Worm (Caenorhabditis elegans): ENCODE data around the gene lgc-4.

The lgc-4 gene

ce11 chrX:9237708-9238107, 4.3 kb downstream of the lgc-4 start (continued):
- peak; percentile 50; the same call in 1 of the 2 replicates for TF ChIP-seq mcd-1 (GFP tag; IDR thresholded peaks at IDR 0.05)
- TF ChIP-seq ama-1 (optimal IDR thresholded peaks at IDR 0.05): no peak
- TF ChIP-seq ama-1 (GFP tag; optimal IDR thresholded peaks at IDR 0.05): peak in 1 of 2 experiments; percentile 48
- no peak for TF ChIP-seq atf-7 (tag; optimal IDR thresholded peaks at IDR 0.05)
- TF ChIP-seq hrde-1 (tag; optimal IDR thresholded peaks at IDR 0.05; ENCODE audit: borderline replicate concordance): peak; percentile 59
- peak in 1 of 2 experiments; percentile 6 for TF ChIP-seq let-607 (tag; optimal IDR thresholded peaks at IDR 0.05)
- no peak for TF ChIP-seq repo-1 (tag; optimal IDR thresholded peaks at IDR 0.05)
- TF ChIP-seq Y95B8A.8 (GFP tag; IDR thresholded peaks at IDR 0.05): no peak
- peak; percentile 6 for TF ChIP-seq athp-1 (tag; optimal IDR thresholded peaks at IDR 0.05)
- peak; percentile 45 for TF ChIP-seq B0035.1 (tag; optimal IDR thresholded peaks at IDR 0.05)
- peak; percentile 39 for TF ChIP-seq chd-7 (tag; optimal IDR thresholded peaks at IDR 0.05)
- TF ChIP-seq nhr-80 (tag; optimal IDR thresholded peaks at IDR 0.05): no peak
- TF ChIP-seq snpc-1.1 (tag; optimal IDR thresholded peaks at IDR 0.05; ENCODE audit: insufficient read depth): peak; percentile 10
- no peak for TF ChIP-seq Y53G8AR.9 (GFP tag; conservative IDR thresholded peaks at IDR 0.05)
- TF ChIP-seq mes-4 (tag; optimal IDR thresholded peaks at IDR 0.05): peak; percentile 82
- no peak for TF ChIP-seq C17E4.6 (GFP tag; IDR thresholded peaks at IDR 0.05)
- no peak for TF ChIP-seq efl-1 (GFP tag; optimal IDR thresholded peaks at IDR 0.05)
- TF ChIP-seq ceh-27 (GFP tag; optimal IDR thresholded peaks at IDR 0.05): peak; percentile 21
- TF ChIP-seq Y56A3A.18 (GFP tag; IDR thresholded peaks at IDR 0.05): peak; percentile 51; the same call in 1 of the 2 replicates
- TF ChIP-seq rpc-1 (optimal IDR thresholded peaks at IDR 0.05): peak; percentile 90
- peak; percentile 97 for TF ChIP-seq rpc-1 (tag; optimal IDR thresholded peaks at IDR 0.05)
- peak; percentile 78 for TF ChIP-seq B0261.1 (tag; optimal IDR thresholded peaks at IDR 0.05)
- TF ChIP-seq F57C9.4 (tag; optimal IDR thresholded peaks at IDR 0.05): no peak
- TF ChIP-seq madf-10 (tag; optimal IDR thresholded peaks at IDR 0.05): peak; percentile 30
- peak; percentile 57 for TF ChIP-seq snpc-3.4 (tag; optimal IDR thresholded peaks at IDR 0.05)
- peak; percentile 53 for TF ChIP-seq F49E8.2 (tag; optimal IDR thresholded peaks at IDR 0.05; ENCODE audit: insufficient read depth)
- TF ChIP-seq madf-6 (GFP tag; IDR thresholded peaks at IDR 0.05): no peak; the same call in 1 of the 2 replicates
- TF ChIP-seq B0336.3 (GFP tag; IDR thresholded peaks at IDR 0.05): no peak
- peak; percentile 67 for TF ChIP-seq D2030.7 (GFP tag; IDR thresholded peaks at IDR 0.05)
- TF ChIP-seq zim-3 (tag; optimal IDR thresholded peaks at IDR 0.05): peak; percentile 37
- peak; percentile 93 for TF ChIP-seq die-1 (tag; optimal IDR thresholded peaks at IDR 0.05)
- TF ChIP-seq ZK185.1 (tag; optimal IDR thresholded peaks at IDR 0.05; ENCODE audit: poor library complexity, severe bottlenecking): peak; percentile 67
- peak; percentile 86 for TF ChIP-seq tbp1 (GFP tag; optimal IDR thresholded peaks at IDR 0.05)
- peak; percentile 80; the same call in 1 of the 2 replicates for TF ChIP-seq ztf-25 (GFP tag; IDR thresholded peaks at IDR 0.05)
- peak; percentile 49; the same call in 1 of the 2 replicates for TF ChIP-seq hsf-1 (GFP tag; IDR thresholded peaks at IDR 0.05)
- no peak for TF ChIP-seq C06A6.2 (GFP tag; conservative IDR thresholded peaks at IDR 0.05)
- peak; percentile 37 for TF ChIP-seq nhr-179 (tag; optimal IDR thresholded peaks at IDR 0.05)
- TF ChIP-seq rec-8 (tag; optimal IDR thresholded peaks at IDR 0.05): peak; percentile 48 to 92
- 0 out of 2 replicates have a peak, but pooled peaks have one; percentile 44 for TF ChIP-seq ceh-40 (GFP tag; IDR thresholded peaks at IDR 0.05)
- TF ChIP-seq pbrm-1 (GFP tag; IDR thresholded peaks at IDR 0.05): peak; percentile 60; the same call in 1 of the 2 replicates
- TF ChIP-seq snpc-1.3 (tag; optimal IDR thresholded peaks at IDR 0.05; ENCODE audit: insufficient read depth): peak; percentile 35
- TF ChIP-seq lin-26 (GFP tag; IDR thresholded peaks at IDR 0.05): peak; percentile 94
- TF ChIP-seq fkh-3 (tag; optimal IDR thresholded peaks at IDR 0.05): peak; percentile 18

Measured in whole organism, young adult.